Fruit fly (Drosophila melanogaster) whole organism, embryonic: ENCODE data around the gene CG8541.

Source experiments
- Bdp1 ChIP-seq: fragments of 200-800 bp; sonication (Bioruptor generic); optimal IDR thresholded peaks from 3 replicates; lab custom pipeline; 2016; ENCODE audit warnings: missing biosample characterization, missing genetic modification characterization
- CG10274 ChIP-seq: fragments of 200-800 bp; sonication (Bioruptor generic); optimal IDR thresholded peaks from 3 replicates; lab custom pipeline; 2017; ENCODE audit warnings: missing biosample characterization, mild to moderate bottlenecking, missing genetic modification characterization
- CG10366 ChIP-seq: fragments of 200-800 bp; sonication (Bioruptor generic); IDR thresholded peaks from 2 replicates; pipeline ENCODE4 v1.3.6; 2022; ENCODE audit warnings: missing biosample characterization, missing genetic modification characterization
- CG10462 ChIP-seq: fragments of 200-800 bp; sonication (Bioruptor generic); optimal IDR thresholded peaks from 2 replicates; lab custom pipeline; 2016; ENCODE audit warnings: missing biosample characterization, missing genetic modification characterization
- CG10654 ChIP-seq: fragments of 200-800 bp; sonication (Bioruptor generic); optimal IDR thresholded peaks from 2 replicates; lab custom pipeline; 2016; ENCODE audit warnings: missing biosample characterization, missing genetic modification characterization
- CG10979 ChIP-seq: fragments of 200-800 bp; sonication (Bioruptor generic); optimal IDR thresholded peaks from 2 replicates; lab custom pipeline; 2018; ENCODE audit warnings: missing biosample characterization, mild to moderate bottlenecking, missing genetic modification characterization, moderate library complexity
- CG12155 ChIP-seq: fragments of 200-800 bp; sonication (Bioruptor generic); optimal IDR thresholded peaks from 3 replicates; lab custom pipeline; 2016; ENCODE audit warnings: missing biosample characterization, missing genetic modification characterization
- CG1233 ChIP-seq: fragments of 200-800 bp; sonication (Bioruptor generic); optimal IDR thresholded peaks from 4 replicates; lab custom pipeline; 2018; ENCODE audit warnings: missing biosample characterization, mild to moderate bottlenecking, missing genetic modification characterization
- CG12391 ChIP-seq: fragments of 200-800 bp; sonication (Bioruptor generic); optimal IDR thresholded peaks from 3 replicates; lab custom pipeline; 2018; ENCODE audit warnings: missing biosample characterization, mild to moderate bottlenecking, missing genetic modification characterization, moderate library complexity
- CG12659 ChIP-seq: fragments of 200-800 bp; sonication (Bioruptor generic); optimal IDR thresholded peaks from 3 replicates; lab custom pipeline; 2017; ENCODE audit warnings: mild to moderate bottlenecking, missing biosample characterization, missing genetic modification reagents, missing genetic modification characterization
- CG15073 ChIP-seq: fragments of 200-800 bp; sonication (Bioruptor generic); optimal IDR thresholded peaks from 2 replicates; lab custom pipeline; 2016; ENCODE audit warnings: missing biosample characterization, missing genetic modification characterization
- CG17361 ChIP-seq: fragments of 200-800 bp; sonication (Bioruptor generic); IDR thresholded peaks from 3 replicates; pipeline ENCODE4 v1.3.6; 2022; ENCODE audit warnings: missing biosample characterization, missing genetic modification characterization
- CG2199 ChIP-seq: fragments of 200-800 bp; sonication (Bioruptor generic); IDR thresholded peaks from 3 replicates; pipeline ENCODE4 v1.3.6; 2022; ENCODE audit warnings: missing biosample characterization, missing genetic modification characterization
- CG32532 ChIP-seq: fragments of 200-800 bp; sonication (Bioruptor generic); IDR thresholded peaks from 2 replicates; pipeline ENCODE4 v1.3.6; 2022; ENCODE audit warnings: missing biosample characterization, missing genetic modification characterization
- CG3281 ChIP-seq: fragments of 200-800 bp; sonication (Bioruptor generic); optimal IDR thresholded peaks from 3 replicates; lab custom pipeline; 2017; ENCODE audit warnings: missing biosample characterization, mild to moderate bottlenecking, missing genetic modification characterization
- CG4730 ChIP-seq: fragments of 200-800 bp; sonication (Bioruptor generic); IDR thresholded peaks from 2 replicates; pipeline ENCODE4 v1.3.6; 2022; ENCODE audit warnings: missing biosample characterization, missing genetic modification characterization
- CG6272 ChIP-seq: fragments of 200-800 bp; sonication (Bioruptor generic); IDR thresholded peaks from 2 replicates; pipeline ENCODE4 v1.3.6; 2022; ENCODE audit warnings: missing biosample characterization, missing genetic modification characterization
- CG8089 ChIP-seq: fragments of 200-800 bp; sonication (Bioruptor generic); optimal IDR thresholded peaks from 3 replicates; lab custom pipeline; 2016; ENCODE audit warnings: missing biosample characterization, missing genetic modification characterization
- CG8478 ChIP-seq: fragments of >200 bp; optimal IDR thresholded peaks from 2 replicates; lab custom pipeline; 2018
- CG9609 ChIP-seq: fragments of 200-800 bp; sonication (Bioruptor generic); optimal IDR thresholded peaks from 3 replicates; lab custom pipeline; 2016; ENCODE audit warnings: missing biosample characterization, missing genetic modification characterization
- Dek ChIP-seq: fragments of 200-800 bp; sonication (Bioruptor generic); optimal IDR thresholded peaks from 3 replicates; lab custom pipeline; 2019; ENCODE audit warnings: missing biosample characterization, mild to moderate bottlenecking, missing genetic modification characterization, moderate library complexity
- E2f2 ChIP-seq: fragments of 200-800 bp; sonication (Bioruptor generic); IDR thresholded peaks from 2 replicates; pipeline ENCODE4 v1.3.6; 2022; ENCODE audit warnings: missing biosample characterization, missing genetic modification characterization
- Lhr ChIP-seq: fragments of 200-800 bp; sonication (Bioruptor generic); optimal IDR thresholded peaks from 3 replicates; lab custom pipeline; 2017; ENCODE audit warnings: mild to moderate bottlenecking, missing biosample characterization, missing genetic modification reagents, missing genetic modification characterization
- Lim3 ChIP-seq: fragments of 200-800 bp; sonication (Bioruptor generic); IDR thresholded peaks from 2 replicates; pipeline ENCODE4 v1.3.6; 2022; ENCODE audit warnings: missing biosample characterization, missing genetic modification characterization
- MESR4 ChIP-seq: fragments of 200-800 bp; sonication (Bioruptor generic); optimal IDR thresholded peaks from 2 replicates; lab custom pipeline; 2018; ENCODE audit warnings: missing biosample characterization, mild to moderate bottlenecking, missing genetic modification characterization, moderate library complexity
- Meics ChIP-seq: fragments of 200-800 bp; sonication (Bioruptor generic); optimal IDR thresholded peaks from 2 replicates; lab custom pipeline; 2017; ENCODE audit warnings: missing biosample characterization, mild to moderate bottlenecking, missing genetic modification characterization
- NFAT ChIP-seq: fragments of 200-800 bp; sonication (Bioruptor generic); IDR thresholded peaks from 2 replicates; pipeline ENCODE4 v1.3.6; 2022; ENCODE audit warnings: missing biosample characterization, missing genetic modification characterization
- Opbp ChIP-seq: fragments of 200-800 bp; sonication (Bioruptor generic); IDR thresholded peaks from 3 replicates; pipeline ENCODE4 v1.3.6; 2022; ENCODE audit warnings: missing biosample characterization, missing genetic modification characterization; ENCODE audit not compliant: partially characterized antibody
- Stat92E ChIP-seq, 3 experiments: fragments of >200 bp in 2 of 3; fragments of 200-800 bp in 1 of 3; sonication (Bioruptor generic) in 1 of 3; optimal IDR thresholded peaks; 2 replicates each; lab custom pipeline; 2017 to 2019; ENCODE audit warnings: missing biosample characterization in 3 of 3, missing genetic modification characterization in 3 of 3, mild to moderate bottlenecking in 1 of 3, moderate library complexity in 1 of 3
- bab2 ChIP-seq: fragments of 200-800 bp; sonication (Bioruptor generic); optimal IDR thresholded peaks from 2 replicates; lab custom pipeline; 2016; ENCODE audit warnings: missing biosample characterization, missing genetic modification characterization
- ci ChIP-seq: fragments of 200-800 bp; sonication (Bioruptor generic); IDR thresholded peaks from 3 replicates; pipeline ENCODE4 v1.3.6; 2022; ENCODE audit warnings: missing biosample characterization, missing genetic modification characterization
- dmrt11E ChIP-seq: fragments of 200-800 bp; sonication (Bioruptor generic); optimal IDR thresholded peaks from 3 replicates; lab custom pipeline; 2018; ENCODE audit warnings: missing biosample characterization, mild to moderate bottlenecking, missing genetic modification characterization, moderate library complexity
- ems ChIP-seq: fragments of 200-800 bp; sonication (Bioruptor generic); optimal IDR thresholded peaks from 3 replicates; lab custom pipeline; 2016; ENCODE audit warnings: missing biosample characterization, missing genetic modification characterization
- eve ChIP-seq, 2 experiments: fragments of >200 bp; optimal IDR thresholded peaks; 2 replicates each; lab custom pipeline; 2017; ENCODE audit warnings: missing biosample characterization in 2 of 2, missing genetic modification characterization in 2 of 2
- ftz-f1 ChIP-seq: fragments of 200-800 bp; sonication (Bioruptor generic); optimal IDR thresholded peaks from 2 replicates; lab custom pipeline; 2016; ENCODE audit warnings: missing biosample characterization, missing genetic modification characterization
- fu2 ChIP-seq: fragments of 200-800 bp; sonication (Bioruptor generic); optimal IDR thresholded peaks from 2 replicates; lab custom pipeline; 2016; ENCODE audit warnings: missing biosample characterization, missing genetic modification characterization
- grn ChIP-seq: fragments of 200-800 bp; sonication (Bioruptor generic); optimal IDR thresholded peaks from 3 replicates; lab custom pipeline; 2017; ENCODE audit warnings: missing biosample characterization, missing genetic modification characterization
- lab ChIP-seq: fragments of 200-800 bp; sonication (Bioruptor generic); optimal IDR thresholded peaks from 3 replicates; lab custom pipeline; 2017; ENCODE audit warnings: missing biosample characterization, missing genetic modification characterization, mild to moderate bottlenecking, moderate library complexity, missing genetic modification reagents
- luna ChIP-seq: fragments of 200-800 bp; sonication (Bioruptor generic); optimal IDR thresholded peaks from 2 replicates; lab custom pipeline; 2016; ENCODE audit warnings: missing biosample characterization, missing genetic modification characterization
- nau ChIP-seq: fragments of 200-800 bp; sonication (Bioruptor generic); optimal IDR thresholded peaks from 3 replicates; lab custom pipeline; 2017; ENCODE audit warnings: missing biosample characterization, mild to moderate bottlenecking, missing genetic modification characterization, missing genetic modification reagents
- nerfin-2 ChIP-seq: fragments of 200-800 bp; sonication (Bioruptor generic); IDR thresholded peaks from 2 replicates; pipeline ENCODE4 v1.3.6; 2022; ENCODE audit warnings: missing biosample characterization, missing genetic modification characterization; ENCODE audit not compliant: partially characterized antibody
- org-1 ChIP-seq: fragments of 200-800 bp; sonication (Bioruptor generic); optimal IDR thresholded peaks from 2 replicates; lab custom pipeline; 2017; ENCODE audit warnings: missing biosample characterization, missing genetic modification characterization
- scrt ChIP-seq: fragments of 200-800 bp; sonication (Bioruptor generic); optimal IDR thresholded peaks from 2 replicates; lab custom pipeline; 2018; ENCODE audit warnings: missing biosample characterization, mild to moderate bottlenecking, missing genetic modification characterization, moderate library complexity
- slp2 ChIP-seq: fragments of 200-800 bp; sonication (Bioruptor generic); optimal IDR thresholded peaks from 2 replicates; lab custom pipeline; 2016; ENCODE audit warnings: missing biosample characterization, missing genetic modification characterization
- tin ChIP-seq: fragments of 200-800 bp; sonication (Bioruptor generic); optimal IDR thresholded peaks from 3 replicates; lab custom pipeline; 2016; ENCODE audit warnings: missing biosample characterization, missing genetic modification characterization
- toy ChIP-seq: fragments of 200-800 bp; sonication (Bioruptor generic); IDR thresholded peaks from 2 replicates; pipeline ENCODE4 v1.3.6; 2022; ENCODE audit warnings: missing biosample characterization, missing genetic modification characterization
- twi ChIP-seq: fragments of 200-800 bp; optimal IDR thresholded peaks from 2 replicates; lab custom pipeline; 2019; ENCODE audit warnings: missing biosample characterization, mild to moderate bottlenecking, missing genetic modification characterization, moderate library complexity
- wdn ChIP-seq: fragments of 200-800 bp; sonication (Bioruptor generic); IDR thresholded peaks from 2 replicates; pipeline ENCODE4 v1.3.6; 2022; ENCODE audit warnings: missing biosample characterization, missing genetic modification characterization
- yki ChIP-seq: fragments of >200 bp; optimal IDR thresholded peaks from 3 replicates; lab custom pipeline; 2018

The CG8541 gene

DNA sequence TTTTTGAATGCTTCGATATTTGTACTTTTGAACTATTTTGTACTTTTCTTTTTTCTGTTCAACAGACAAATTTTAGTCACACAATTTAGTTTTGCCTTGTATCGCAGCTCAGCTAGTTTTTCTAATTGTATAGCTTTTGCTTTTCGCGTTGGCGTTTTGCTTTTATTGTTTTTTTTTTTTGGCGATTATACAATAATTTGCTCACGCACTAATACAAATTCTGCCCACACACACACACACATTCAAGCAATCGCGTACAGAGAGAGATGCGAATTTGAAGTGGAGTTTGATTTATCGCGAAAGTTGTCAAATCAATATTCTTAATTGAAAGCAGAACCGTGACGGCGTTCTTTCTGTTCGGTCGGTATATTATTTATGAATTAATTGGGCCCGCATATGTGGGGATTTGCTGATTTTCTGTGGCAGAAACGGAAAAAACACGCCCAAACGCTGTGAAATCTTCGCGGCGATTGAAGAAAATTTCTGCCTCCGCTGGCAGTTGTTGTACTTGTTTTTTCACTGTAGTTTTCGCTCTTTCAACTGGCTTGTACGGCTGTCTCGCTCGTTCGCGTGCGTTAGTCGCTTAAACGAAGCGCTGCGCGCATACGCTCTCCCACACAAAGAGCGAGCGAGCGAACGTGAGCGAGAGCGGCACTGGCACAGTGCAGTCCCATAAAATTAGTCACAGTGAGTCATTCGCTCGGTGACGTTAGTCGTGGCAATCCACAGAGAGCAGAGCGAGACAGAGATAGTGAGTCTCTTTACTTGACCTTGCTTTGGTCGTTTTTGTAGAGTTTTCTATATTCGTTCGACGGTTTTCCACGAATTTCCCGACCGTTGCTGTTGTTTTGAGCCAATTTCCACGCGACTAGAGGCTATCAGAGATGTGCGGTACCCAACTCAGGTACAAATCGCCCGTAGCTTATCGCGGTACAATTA is 36.4 kb upstream of the CG8541 start, which contains the start of gene Rac2 (continued):
- TF ChIP-seq ci (GFP tag; lab: Robert Waterston, UW) = 0 out of 3 replicates have a peak, but pooled peaks have one; percentile 59
- no peak for TF ChIP-seq Bdp1 (GFP tag; lab: Kevin White, UChicago)
- TF ChIP-seq CG10654 (GFP tag; lab: Kevin White, UChicago) = no peak
- peak; percentile 47 for TF ChIP-seq CG3281 (GFP tag; lab: Kevin White, UChicago)
- no peak for TF ChIP-seq Lim3
- peak in 1 of 3 experiments; percentile 99 for TF ChIP-seq Stat92E (GFP tag; optimal IDR thresholded peaks at IDR 0.05; lab: Kevin White, UChicago)
- peak; percentile 61; the same call in 1 of the 2 replicates for TF ChIP-seq CG32532 (GFP tag; lab: Robert Waterston, UW)
- TF ChIP-seq Lhr (GFP tag; lab: Kevin White, UChicago) = no peak
- peak; percentile 53; the same call in 2 of the 3 replicates for TF ChIP-seq Opbp (GFP tag; lab: Robert Waterston, UW)
- peak; percentile 100 for TF ChIP-seq CG15073 (GFP tag; lab: Kevin White, UChicago)
- no peak for TF ChIP-seq scrt (GFP tag; lab: Kevin White, UChicago)
- TF ChIP-seq dmrt11E (tag; lab: Kevin White, UChicago) = no peak
- TF ChIP-seq MESR4 = peak; percentile 14
- TF ChIP-seq org-1 (GFP tag; lab: Kevin White, UChicago) = no peak
- peak; percentile 7 for TF ChIP-seq CG12659 (GFP tag; lab: Kevin White, UChicago)
- no peak for TF ChIP-seq CG4730
- peak; percentile 49 for TF ChIP-seq lab (GFP tag; lab: Kevin White, UChicago)
- no peak for TF ChIP-seq nerfin-2
- no peak for TF ChIP-seq CG8089 (GFP tag; lab: Kevin White, UChicago)
- peak; percentile 88; the same call in 2 of the 3 replicates for TF ChIP-seq CG2199 (GFP tag; lab: Robert Waterston, UW)
- TF ChIP-seq luna (GFP tag; lab: Kevin White, UChicago) = no peak
- TF ChIP-seq CG1233 (GFP tag; lab: Kevin White, UChicago) = no peak
- peak; percentile 22 for TF ChIP-seq CG10979 (tag; lab: Kevin White, UChicago)
- peak; percentile 14 for TF ChIP-seq twi (tag; lab: Kevin White, UChicago)
- TF ChIP-seq CG6272 (GFP tag; lab: Robert Waterston, UW) = no peak
- TF ChIP-seq CG10274 = no peak
- TF ChIP-seq CG17361 (GFP tag; lab: Robert Waterston, UW) = peak; percentile 44; the same call in 1 of the 3 replicates
- TF ChIP-seq tin (GFP tag; lab: Kevin White, UChicago) = no peak
- TF ChIP-seq NFAT (GFP tag; lab: Robert Waterston, UW) = no peak
- no peak for TF ChIP-seq CG10462 (GFP tag; lab: Kevin White, UChicago)
- peak; percentile 57; the same call in 1 of the 2 replicates for TF ChIP-seq wdn (GFP tag; lab: Robert Waterston, UW)
- TF ChIP-seq CG9609 (GFP tag; lab: Kevin White, UChicago) = no peak
- TF ChIP-seq bab2 (GFP tag; lab: Kevin White, UChicago) = no peak
- TF ChIP-seq ems (GFP tag; lab: Kevin White, UChicago) = no peak
- no peak for TF ChIP-seq CG12391 (tag; lab: Kevin White, UChicago)
- no peak for TF ChIP-seq slp2 (GFP tag; lab: Kevin White, UChicago)
- TF ChIP-seq Dek (tag; lab: Kevin White, UChicago) = no peak
- no peak for TF ChIP-seq grn (GFP tag; lab: Kevin White, UChicago)
- TF ChIP-seq CG8478 (lab: Kevin White, UChicago) = peak; percentile 91
- TF ChIP-seq ftz-f1 (GFP tag; lab: Kevin White, UChicago) = peak; percentile 98
- peak in 1 of 2 experiments; percentile 60 for TF ChIP-seq eve (GFP tag; optimal IDR thresholded peaks at IDR 0.05; lab: Kevin White, UChicago)
- TF ChIP-seq nau (GFP tag; lab: Kevin White, UChicago) = no peak
- TF ChIP-seq toy = no peak
- no peak for TF ChIP-seq CG10366 (GFP tag; lab: Robert Waterston, UW)
- TF ChIP-seq CG12155 = peak; percentile 30
- TF ChIP-seq E2f2 (GFP tag; lab: Robert Waterston, UW) = peak; percentile 40; the same call in 1 of the 2 replicates
- no peak for TF ChIP-seq Meics (GFP tag; lab: Kevin White, UChicago)
- TF ChIP-seq fu2 (GFP tag; lab: Kevin White, UChicago) = no peak
- TF ChIP-seq yki (lab: Kevin White, UChicago) = peak; percentile 95
